Worm (Caenorhabditis elegans) whole organism, young adult: ENCODE data around the gene F11A5.5.

ENCODE experiments used
- T07F8.4 ChIP-seq: sonication (generic microtip); optimal IDR thresholded peaks from 2 replicates; lab custom pipeline; 2016; ENCODE audit warnings: mild to moderate bottlenecking, missing genetic modification characterization, moderate library complexity, missing compliant biosample characterization
- ama-1 ChIP-seq, 3 experiments: fragments of 150-350 bp in 1 of 3; sonication (generic microtip) in 2 of 3; optimal IDR thresholded peaks; 2 replicates each; lab custom pipeline; 2014 to 2018; ENCODE audit warnings: missing biosample characterization in 2 of 3, missing genetic modification characterization in 2 of 3, missing genetic modification reagents in 2 of 3
- aptf-3 ChIP-seq: fragments of 200-800 bp; sonication (Bioruptor generic); IDR thresholded peaks from 2 replicates; pipeline ENCODE4 v1.3.6; 2022; ENCODE audit warnings: missing genetic modification characterization, missing compliant biosample characterization
- lin-54 ChIP-seq: fragments of 200-800 bp; sonication (Bioruptor generic); optimal IDR thresholded peaks from 2 replicates; lab custom pipeline; 2018; ENCODE audit warnings: mild to moderate bottlenecking, missing genetic modification characterization, missing compliant biosample characterization
- nfya-1 ChIP-seq: sonication (generic microtip); optimal IDR thresholded peaks from 2 replicates; lab custom pipeline; 2017; ENCODE audit warnings: antibody characterized with exemption, missing compliant biosample characterization, missing genetic modification characterization, borderline replicate concordance; ENCODE audit not compliant: insufficient read depth
- repo-1 ChIP-seq: sonication (generic microtip); optimal IDR thresholded peaks from 2 replicates; lab custom pipeline; 2017; ENCODE audit warnings: mild to moderate bottlenecking, missing genetic modification characterization, missing compliant biosample characterization
- snpc-4 ChIP-seq, 5 experiments: fragments of 150-350 bp in 1 of 5; sonication (generic microtip) in 4 of 5; optimal IDR thresholded peaks; 2 replicates each; lab custom pipeline; 2014 to 2018; ENCODE audit warnings: missing genetic modification characterization in 5 of 5, missing biosample characterization in 3 of 5, antibody characterized with exemption in 2 of 5, mild to moderate bottlenecking in 2 of 5, missing compliant biosample characterization in 2 of 5, missing genotype in 2 of 5, moderate library complexity in 2 of 5, missing genetic modification reagents in 1 of 5
- somi-1 ChIP-seq: fragments of 200-800 bp; sonication (Bioruptor generic); optimal IDR thresholded peaks from 2 replicates; lab custom pipeline; 2018; ENCODE audit warnings: mild to moderate bottlenecking, missing genetic modification characterization, missing compliant biosample characterization
- tlf-1 ChIP-seq: fragments of 200-800 bp; sonication (Bioruptor generic); optimal IDR thresholded peaks from 2 replicates; lab custom pipeline; 2018; ENCODE audit warnings: mild to moderate bottlenecking, missing genetic modification characterization, missing compliant biosample characterization
- unc-62 ChIP-seq: fragments of 150-350 bp; optimal IDR thresholded peaks from 2 replicates; lab custom pipeline; 2014; ENCODE audit warnings: missing biosample characterization, missing genetic modification reagents, missing genetic modification characterization
- ztf-25 ChIP-seq: fragments of 200-800 bp; sonication (Bioruptor generic); IDR thresholded peaks from 2 replicates; pipeline ENCODE4 v1.3.6; 2022; ENCODE audit warnings: missing genetic modification reagents, missing genetic modification characterization, missing compliant biosample characterization

DNA sequence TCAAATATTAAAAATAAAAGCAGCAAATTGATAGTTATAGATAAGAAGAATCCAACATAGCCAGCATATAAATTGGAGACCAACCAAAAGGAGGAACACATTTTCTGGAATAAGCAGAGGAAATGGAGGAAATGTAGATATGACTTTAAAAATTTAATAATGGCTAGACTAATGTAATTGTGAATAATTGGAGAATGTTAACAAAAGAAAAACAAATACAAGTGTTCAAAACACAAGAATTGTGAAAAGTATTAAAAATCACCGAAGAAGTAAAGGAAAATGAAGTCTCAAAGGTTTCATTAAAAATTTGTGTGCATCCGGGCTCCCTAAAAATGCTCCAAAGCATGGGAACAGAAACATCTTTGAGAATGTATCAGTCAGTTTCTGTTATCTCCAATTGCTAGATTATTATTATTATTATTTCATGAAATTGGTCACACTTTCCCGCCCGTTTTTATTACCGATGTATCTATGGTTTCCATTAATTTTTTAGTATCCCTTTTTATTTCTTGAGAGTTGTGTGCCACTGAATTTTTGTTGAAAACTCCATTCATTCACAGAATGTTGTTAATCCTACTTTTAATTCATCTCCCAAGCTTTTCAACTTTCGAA, 35.9 kb upstream of the F11A5.5 start, which contains the start of the genes str-109 and F10A3.11:
- TF ChIP-seq repo-1 (tag; lab: Kevin White, UChicago) (no peak), nfya-1 (no peak), ama-1 (optimal IDR thresholded peaks at IDR 0.05; lab: Kevin White, UChicago) (no peak), ama-1 (GFP tag; optimal IDR thresholded peaks at IDR 0.05; lab: Kevin White, UChicago) (no peak), snpc-4 (GFP tag; optimal IDR thresholded peaks at IDR 0.05; lab: Kevin White, UChicago) (no peak), snpc-4 (tag; optimal IDR thresholded peaks at IDR 0.05; lab: Kevin White, UChicago) (no peak), somi-1 (GFP tag; lab: Kevin White, UChicago) (no peak), T07F8.4 (no peak), lin-54 (GFP tag; lab: Kevin White, UChicago) (no peak), aptf-3 (GFP tag; lab: Robert Waterston, UW) (no peak), unc-62 (GFP tag; lab: Kevin White, UChicago) (no peak), tlf-1 (GFP tag; lab: Kevin White, UChicago) (no peak), ztf-25 (GFP tag; lab: Robert Waterston, UW) (no peak)
